Worm (Caenorhabditis elegans) whole organism, L1 larva: ENCODE data around the gene Y39A3A.4.

Experiments used
- C04F5.9 ChIP-seq: sonication (generic microtip); optimal IDR thresholded peaks from 2 replicates; lab custom pipeline; 2016; ENCODE audit warnings: missing genetic modification characterization, missing compliant biosample characterization
- C16A3.4 ChIP-seq: fragments of 150-350 bp; optimal IDR thresholded peaks from 2 replicates; lab custom pipeline; 2014; ENCODE audit warnings: missing biosample characterization, missing genetic modification characterization
- Y116A8C.19 ChIP-seq: sonication (generic microtip); optimal IDR thresholded peaks from 2 replicates; lab custom pipeline; 2016; ENCODE audit warnings: missing compliant biosample characterization, missing genetic modification characterization, borderline replicate concordance
- aha-1 ChIP-seq: fragments of 150-350 bp; optimal IDR thresholded peaks from 2 replicates; lab custom pipeline; 2014; ENCODE audit warnings: missing biosample characterization, missing genetic modification characterization
- alr-1 ChIP-seq: fragments of 200-800 bp; sonication (Bioruptor generic); optimal IDR thresholded peaks from 2 replicates; lab custom pipeline; 2018; ENCODE audit warnings: borderline replicate concordance, mild to moderate bottlenecking, missing genetic modification characterization, missing compliant biosample characterization
- ama-1 ChIP-seq: fragments of 150-350 bp; optimal IDR thresholded peaks from 2 replicates; lab custom pipeline; 2014
- blmp-1 ChIP-seq: fragments of 150-350 bp; optimal IDR thresholded peaks from 2 replicates; lab custom pipeline; 2014; ENCODE audit warnings: missing biosample characterization, missing genetic modification characterization
- ceh-63 ChIP-seq: fragments of 200-800 bp; sonication (Bioruptor generic); optimal IDR thresholded peaks from 2 replicates; lab custom pipeline; 2018; ENCODE audit warnings: mild to moderate bottlenecking, missing genetic modification characterization, missing compliant biosample characterization
- ceh-82 ChIP-seq, 3 experiments: fragments of 150-350 bp in 1 of 3; sonication (generic microtip) in 2 of 3; optimal IDR thresholded peaks; 2 replicates each; lab custom pipeline; 2014 to 2017; ENCODE audit warnings: missing biosample characterization in 3 of 3, missing genetic modification characterization in 3 of 3
- ceh-90 ChIP-seq: sonication (generic microtip); optimal IDR thresholded peaks from 2 replicates; lab custom pipeline; 2016; ENCODE audit warnings: missing genetic modification characterization, missing compliant biosample characterization
- ces-1 ChIP-seq: fragments of 150-350 bp; optimal IDR thresholded peaks from 2 replicates; lab custom pipeline; 2014; ENCODE audit warnings: missing biosample characterization, missing genetic modification reagents, missing genetic modification characterization
- efl-1 ChIP-seq, 4 experiments: fragments of 150-350 bp; optimal IDR thresholded peaks in 3 of 4; peaks in 1 of 4; 1 replicate in 1 of 4; 2 replicates in 3 of 4; lab custom pipeline; 2014; ENCODE audit warnings: missing biosample characterization in 2 of 4, missing genetic modification characterization in 2 of 4, missing genetic modification reagents in 2 of 4
- egl-27 ChIP-seq, 2 experiments: fragments of 150-350 bp in 1 of 2; sonication (generic microtip); optimal IDR thresholded peaks; 3 replicates each; lab custom pipeline; 2017 to 2018; ENCODE audit warnings: missing biosample characterization in 2 of 2, missing genetic modification characterization in 2 of 2, missing genetic modification reagents in 2 of 2
- elt-2 ChIP-seq: sonication (generic microtip); optimal IDR thresholded peaks from 2 replicates; lab custom pipeline; 2016; ENCODE audit warnings: missing genetic modification characterization, mild to moderate bottlenecking, inconsistent platforms, missing compliant biosample characterization, missing genetic modification reagents
- ets-5 ChIP-seq: fragments of 200-800 bp; sonication (Bioruptor generic); IDR thresholded peaks from 2 replicates; pipeline ENCODE4 v1.3.6; 2022; ENCODE audit warnings: missing genetic modification characterization, missing compliant biosample characterization
- fkh-10 ChIP-seq: sonication (generic microtip); optimal IDR thresholded peaks from 2 replicates; lab custom pipeline; 2017; ENCODE audit warnings: missing biosample characterization, missing genetic modification reagents, missing genetic modification characterization
- fkh-4 ChIP-seq: sonication (generic microtip); optimal IDR thresholded peaks from 2 replicates; lab custom pipeline; 2016; ENCODE audit warnings: missing compliant biosample characterization, missing genetic modification characterization, borderline replicate concordance
- fkh-8 ChIP-seq: sonication (generic microtip); optimal IDR thresholded peaks from 2 replicates; lab custom pipeline; 2016; ENCODE audit warnings: mild to moderate bottlenecking, missing genetic modification characterization, missing compliant biosample characterization
- grh-1 ChIP-seq: fragments of 200-800 bp; sonication (Bioruptor generic); IDR thresholded peaks from 2 replicates; pipeline ENCODE4 v1.3.6; 2022; ENCODE audit warnings: missing genetic modification reagents, missing genetic modification characterization, missing compliant biosample characterization
- hlh-17 ChIP-seq: fragments of 200-800 bp; sonication (Bioruptor generic); optimal IDR thresholded peaks from 2 replicates; lab custom pipeline; 2018; ENCODE audit warnings: missing genetic modification characterization, mild to moderate bottlenecking, missing compliant biosample characterization, moderate library complexity, borderline replicate concordance
- jun-1 ChIP-seq: fragments of 150-350 bp; optimal IDR thresholded peaks from 2 replicates; lab custom pipeline; 2014; ENCODE audit warnings: missing biosample characterization, missing genetic modification reagents, missing genetic modification characterization
- lin-14 ChIP-seq: fragments of 200-800 bp; sonication (Bioruptor generic); optimal IDR thresholded peaks from 2 replicates; lab custom pipeline; 2018; ENCODE audit warnings: mild to moderate bottlenecking, missing genetic modification characterization, moderate library complexity, missing compliant biosample characterization
- lsy-2 ChIP-seq, 2 experiments: fragments of 150-350 bp; optimal IDR thresholded peaks; 2 replicates each; lab custom pipeline; 2014; ENCODE audit warnings: missing biosample characterization in 2 of 2, missing genetic modification characterization in 2 of 2
- nhr-19 ChIP-seq: fragments of 200-800 bp; sonication (Bioruptor generic); conservative IDR thresholded peaks from 2 replicates; pipeline ENCODE4 v1.3.6; 2022; ENCODE audit warnings: missing genetic modification characterization, missing compliant biosample characterization
- nhr-71 ChIP-seq: sonication (generic microtip); optimal IDR thresholded peaks from 2 replicates; lab custom pipeline; 2016; ENCODE audit warnings: mild to moderate bottlenecking, missing genetic modification characterization, moderate library complexity, missing compliant biosample characterization
- nhr-76 ChIP-seq: sonication (generic microtip); optimal IDR thresholded peaks from 2 replicates; lab custom pipeline; 2017; ENCODE audit warnings: missing biosample characterization, missing genetic modification characterization
- nhr-84 ChIP-seq: sonication (generic microtip); optimal IDR thresholded peaks from 2 replicates; lab custom pipeline; 2017; ENCODE audit warnings: missing biosample characterization, missing genetic modification characterization
- pqm-1 ChIP-seq: sonication (generic microtip); optimal IDR thresholded peaks from 3 replicates; lab custom pipeline; 2017; ENCODE audit warnings: missing biosample characterization, missing genetic modification characterization
- rnt-1 ChIP-seq: sonication (generic microtip); optimal IDR thresholded peaks from 2 replicates; lab custom pipeline; 2016; ENCODE audit warnings: mild to moderate bottlenecking, missing genetic modification characterization, moderate library complexity, missing compliant biosample characterization
- snpc-4 ChIP-seq: fragments of 150-350 bp; optimal IDR thresholded peaks from 2 replicates; lab custom pipeline; 2014; ENCODE audit warnings: missing biosample characterization, missing genetic modification characterization
- snu-23 ChIP-seq: sonication (generic microtip); optimal IDR thresholded peaks from 2 replicates; lab custom pipeline; 2016; ENCODE audit warnings: missing genetic modification characterization, missing compliant biosample characterization
- sptf-1 ChIP-seq: fragments of 150-350 bp; optimal IDR thresholded peaks from 2 replicates; lab custom pipeline; 2014; ENCODE audit warnings: missing biosample characterization, missing genetic modification characterization
- swsn-7 ChIP-seq: sonication (generic microtip); optimal IDR thresholded peaks from 2 replicates; lab custom pipeline; 2016; ENCODE audit warnings: missing genetic modification characterization, missing compliant biosample characterization
- tlp-1 ChIP-seq: fragments of 150-350 bp; optimal IDR thresholded peaks from 2 replicates; lab custom pipeline; 2014; ENCODE audit warnings: missing biosample characterization, missing genetic modification characterization
- unc-130 ChIP-seq: fragments of 150-350 bp; optimal IDR thresholded peaks from 2 replicates; lab custom pipeline; 2017; ENCODE audit warnings: missing biosample characterization, missing genetic modification characterization, inconsistent platforms
- unc-30 ChIP-seq: sonication (generic microtip); optimal IDR thresholded peaks from 2 replicates; lab custom pipeline; 2017; ENCODE audit warnings: missing biosample characterization, missing genetic modification characterization
- unc-62 ChIP-seq: fragments of 150-350 bp; optimal IDR thresholded peaks from 2 replicates; lab custom pipeline; 2014; ENCODE audit warnings: missing biosample characterization, missing genetic modification reagents, missing genetic modification characterization
- unc-98 ChIP-seq: fragments of 200-800 bp; sonication (Bioruptor generic); IDR thresholded peaks from 2 replicates; pipeline ENCODE4 v1.3.6; 2022; ENCODE audit warnings: missing genetic modification characterization, missing compliant biosample characterization
- xbp-1 ChIP-seq: sonication (generic microtip); optimal IDR thresholded peaks from 2 replicates; lab custom pipeline; 2016; ENCODE audit warnings: missing genetic modification characterization, missing compliant biosample characterization
- zip-4 ChIP-seq: fragments of 200-800 bp; sonication (Bioruptor generic); optimal IDR thresholded peaks from 2 replicates; lab custom pipeline; 2018; ENCODE audit warnings: mild to moderate bottlenecking, missing genetic modification characterization, moderate library complexity, missing compliant biosample characterization
- ztf-11 ChIP-seq, 2 experiments: sonication (generic microtip); optimal IDR thresholded peaks; 2 replicates each; lab custom pipeline; 2016 to 2017; ENCODE audit warnings: missing genetic modification characterization in 2 of 2, missing biosample characterization in 1 of 2, missing compliant biosample characterization in 1 of 2

The Y39A3A.4 gene

ce11 chrIII:2053433-2053832 is 23.0 kb downstream of the Y39A3A.4 start:
- TF ChIP-seq fkh-10 (GFP tag; lab: Kevin White, UChicago) (no peak), egl-27 (tag; optimal IDR thresholded peaks at IDR 0.05; lab: Kevin White, UChicago) (no peak), fkh-4 (no peak), blmp-1 (tag; lab: Kevin White, UChicago) (no peak), C16A3.4 (tag; lab: Kevin White, UChicago) (no peak), pqm-1 (tag; lab: Kevin White, UChicago) (peak; percentile 65), unc-62 (no peak), elt-2 (peak; percentile 87), snpc-4 (tag; lab: Kevin White, UChicago) (no peak), fkh-8 (tag; lab: Kevin White, UChicago) (no peak), efl-1 (optimal IDR thresholded peaks at IDR 0.05; lab: Kevin White, UChicago) (no peak), efl-1 (GFP tag; optimal IDR thresholded peaks at IDR 0.05 in 1 of 2; lab: Kevin White, UChicago) (peak in 1 of 2 experiments; percentile 27), lin-14 (GFP tag; lab: Kevin White, UChicago) (no peak), rnt-1 (no peak), nhr-71 (tag; lab: Kevin White, UChicago) (no peak), swsn-7 (tag; lab: Kevin White, UChicago) (no peak), ama-1 (lab: Kevin White, UChicago) (no peak), zip-4 (GFP tag; lab: Kevin White, UChicago) (no peak)

DNA sequence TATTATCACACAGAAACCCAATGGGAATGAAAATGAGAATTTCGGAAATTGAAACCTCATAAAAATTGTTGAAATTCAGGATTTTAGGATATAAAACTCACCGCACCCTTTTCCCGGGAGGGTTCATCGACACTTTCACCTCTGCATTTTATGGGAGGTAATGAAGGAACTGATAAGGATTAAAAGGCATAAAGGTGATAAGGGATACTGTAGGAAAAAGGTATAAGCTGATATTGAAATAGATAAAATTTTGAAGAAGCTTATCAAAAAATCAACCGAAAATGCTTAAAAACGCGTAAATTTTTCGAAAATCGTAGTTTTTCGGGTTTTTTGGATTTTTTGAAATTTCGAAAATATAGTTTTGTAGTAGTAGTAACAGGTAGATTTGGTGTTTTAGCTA is 25.9 kb downstream of the Y39A3A.4 start:
- TF ChIP-seq tlp-1 (tag; lab: Kevin White, UChicago) (peak; percentile 27), swsn-7 (tag; lab: Kevin White, UChicago) (no peak), ceh-90 (no peak), C04F5.9 (no peak), hlh-17 (no peak), nhr-84 (no peak), ceh-82 (tag; optimal IDR thresholded peaks at IDR 0.05; lab: Kevin White, UChicago) (no peak), grh-1 (GFP tag; lab: Robert Waterston, UW) (no peak), Y116A8C.19 (tag; lab: Kevin White, UChicago) (no peak), jun-1 (tag; lab: Kevin White, UChicago) (no peak), elt-2 (peak; percentile 80)
- TF ChIP-seq, all 84 proteins: peak for 2

DNA sequence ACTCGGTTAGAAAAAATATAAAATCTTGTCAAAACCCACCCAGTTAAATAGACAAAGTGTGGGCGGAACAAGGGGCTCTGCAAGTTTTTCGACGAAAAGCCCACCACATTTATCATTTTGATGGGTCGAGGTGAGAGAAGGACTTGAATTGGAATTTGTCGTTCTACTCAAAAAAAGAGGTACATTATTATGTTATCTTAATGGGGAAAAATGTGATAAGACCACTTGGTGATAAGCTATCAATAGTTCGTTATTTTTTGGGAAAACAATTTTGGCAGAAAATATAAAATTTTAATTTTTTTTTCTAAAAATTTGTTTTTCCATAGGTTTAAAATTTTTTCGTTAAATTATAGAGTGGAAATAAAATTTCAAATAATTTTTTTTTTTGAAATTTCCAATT is 26.6 kb downstream of the Y39A3A.4 start:
- TF ChIP-seq elt-2 (peak; percentile 64), pqm-1 (tag; lab: Kevin White, UChicago) (peak; percentile 18), snu-23 (GFP tag; lab: Kevin White, UChicago) (no peak), tlp-1 (tag; lab: Kevin White, UChicago) (peak; percentile 47)
- TF ChIP-seq, all 84 proteins: peak for 3

ce11 chrIII:2047907-2048306 is 28.5 kb downstream of the Y39A3A.4 start, which contains the start of gene dpy-1:
dpy-1 (minus strand) TSS chrIII:2048007.
- TF ChIP-seq elt-2 (peak; percentile 31), nhr-71 (tag; lab: Kevin White, UChicago) (no peak)

DNA sequence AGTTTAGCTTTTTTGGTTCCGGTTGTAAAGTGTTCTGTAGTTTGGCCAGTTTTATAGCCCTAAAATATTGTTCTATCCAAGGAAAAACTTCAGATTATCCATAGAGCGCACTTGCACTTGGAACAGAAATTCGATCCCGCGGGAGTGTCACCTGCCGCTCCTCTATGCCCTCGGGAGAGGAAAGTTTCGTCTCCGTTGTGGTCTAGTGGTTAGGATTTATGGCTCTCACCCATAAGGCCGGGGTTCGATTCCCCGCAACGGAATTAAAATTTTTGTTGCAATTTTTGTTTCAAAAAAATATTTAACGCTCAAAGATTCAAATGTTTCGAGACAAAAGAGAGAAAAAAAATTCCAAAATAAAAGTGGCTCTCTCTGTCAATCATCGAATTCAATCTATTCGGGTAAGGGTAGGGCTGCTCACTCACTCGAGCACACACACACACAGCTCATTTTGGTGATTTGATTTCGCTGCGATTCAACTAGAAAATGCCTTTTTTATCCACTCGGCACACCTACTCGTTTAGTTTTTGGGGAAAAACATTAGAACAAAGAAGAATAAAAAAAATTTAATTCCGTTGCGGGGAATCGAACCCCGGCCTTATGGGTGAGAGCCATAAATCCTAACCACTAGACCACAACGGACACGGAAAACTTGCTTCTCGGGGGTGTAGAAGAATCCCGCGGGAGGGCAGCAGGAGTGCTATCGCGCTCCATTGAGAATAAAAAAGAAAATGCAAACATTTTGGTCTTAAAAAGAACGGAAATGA is 43.9 kb downstream of the Y39A3A.4 start:
- no peak for TF ChIP-seq ztf-11 (tag; optimal IDR thresholded peaks at IDR 0.05; lab: Kevin White, UChicago)
- TF ChIP-seq C04F5.9 = no peak
- TF ChIP-seq unc-30 (tag; lab: Kevin White, UChicago) = no peak
- no peak for TF ChIP-seq blmp-1 (tag; lab: Kevin White, UChicago)
- TF ChIP-seq nhr-76 (tag; lab: Kevin White, UChicago) = no peak
- no peak for TF ChIP-seq alr-1 (tag; lab: Kevin White, UChicago)
- TF ChIP-seq sptf-1 (tag; lab: Kevin White, UChicago) = no peak
- TF ChIP-seq nhr-19 = peak; percentile 64
- TF ChIP-seq rnt-1 = peak; percentile 83
- TF ChIP-seq unc-130 (tag; lab: Kevin White, UChicago) = no peak
- TF ChIP-seq nhr-71 (tag; lab: Kevin White, UChicago) = peak; percentile 52
- peak; percentile 54 for TF ChIP-seq snu-23 (GFP tag; lab: Kevin White, UChicago)
- no peak for TF ChIP-seq grh-1 (GFP tag; lab: Robert Waterston, UW)
- peak; percentile 33 to 44 for TF ChIP-seq lsy-2 (tag; optimal IDR thresholded peaks at IDR 0.05; lab: Kevin White, UChicago)
- TF ChIP-seq ceh-63 (GFP tag; lab: Kevin White, UChicago) = peak; percentile 40
- no peak for TF ChIP-seq ces-1 (GFP tag; lab: Kevin White, UChicago)
- no peak for TF ChIP-seq fkh-4
- no peak for TF ChIP-seq aha-1 (tag; lab: Kevin White, UChicago)
- peak; percentile 3 for TF ChIP-seq swsn-7 (tag; lab: Kevin White, UChicago)
- TF ChIP-seq jun-1 (tag; lab: Kevin White, UChicago) = no peak
- no peak for TF ChIP-seq zip-4 (GFP tag; lab: Kevin White, UChicago)
- TF ChIP-seq ets-5 (GFP tag; lab: Robert Waterston, UW) = no peak
- TF ChIP-seq unc-98 (GFP tag; lab: Robert Waterston, UW) = no peak
- peak; percentile 25 for TF ChIP-seq xbp-1
